Worm (Caenorhabditis elegans): ENCODE results near the gene alp-1.

- TF ChIP-seq elt-3 (tag; optimal IDR thresholded peaks at IDR 0.05) (no peak), lin-13 (tag; optimal IDR thresholded peaks at IDR 0.05) (no peak), nhr-237 (tag; optimal IDR thresholded peaks at IDR 0.05) (no peak), pha-4 (tag; optimal IDR thresholded peaks at IDR 0.05) (no peak), lin-32 (GFP tag; optimal IDR thresholded peaks at IDR 0.05) (no peak)
Measured at ce11 chrIV:8821147-8821546, 31.1 kb upstream of the alp-1 start, which contains the start of gene T28C6.5.
